Worm (Caenorhabditis elegans): Measurements from ENCODE around the gene sqv-3.

The sqv-3 gene

ce11 chrIII:9825073-9825828 is 45.1 kb upstream of the sqv-3 start, which contains the start of gene ZK632.9:
Gene ZK632.9 (minus strand): TSS chrIII:9825432.
- TF ChIP-seq nhr-10 (tag; optimal IDR thresholded peaks at IDR 0.05), result peak; percentile 7
- TF ChIP-seq unc-55 (GFP tag; optimal IDR thresholded peaks at IDR 0.05), result peak; percentile 11
- TF ChIP-seq nhr-129 (tag; optimal IDR thresholded peaks at IDR 0.05), result peak; percentile 32
- peak; percentile 35 for TF ChIP-seq fos-1 (tag; optimal IDR thresholded peaks at IDR 0.05)
- TF ChIP-seq skn-1 (tag; optimal IDR thresholded peaks at IDR 0.05), result peak; percentile 34
- peak; percentile 8 for TF ChIP-seq nhr-21 (tag; optimal IDR thresholded peaks at IDR 0.05)
- TF ChIP-seq elt-1 (tag; optimal IDR thresholded peaks at IDR 0.05), result no peak
- no peak for TF ChIP-seq ceh-82 (tag; optimal IDR thresholded peaks at IDR 0.05)
- TF ChIP-seq Y55F3AM.14 (GFP tag; optimal IDR thresholded peaks at IDR 0.05), result peak; percentile 9

DNA sequence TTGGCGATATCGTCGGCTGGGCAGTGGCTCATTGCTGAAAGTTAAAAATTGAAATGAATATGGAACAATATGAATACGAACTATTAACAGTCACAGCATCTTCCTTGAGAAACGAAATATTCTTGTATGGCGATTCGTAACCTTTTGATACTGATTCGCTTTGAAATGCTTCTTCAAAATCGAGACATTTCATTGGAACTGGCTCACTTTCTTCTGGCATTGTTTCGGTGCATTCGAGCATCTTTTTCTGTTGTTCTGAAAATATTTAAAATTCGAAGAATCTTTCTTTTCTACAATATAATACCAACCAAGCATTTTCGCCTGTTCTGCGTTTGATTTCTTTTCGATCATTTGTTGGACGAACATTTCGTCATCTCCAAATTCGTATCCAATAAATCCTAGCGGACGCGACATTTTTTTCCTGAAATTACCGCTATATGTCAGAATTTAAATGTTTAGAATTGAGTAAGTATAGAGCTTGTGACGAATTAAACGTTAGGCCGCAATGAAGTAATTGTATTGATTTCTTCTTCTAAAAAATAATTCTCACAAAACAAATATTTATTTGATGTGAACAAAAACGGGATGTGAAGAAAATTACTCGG is 44.3 kb upstream of the sqv-3 start, which contains the start of gene lin-52:
TSS of gene lin-52 (minus strand) at position 421 of the 605 bp plus-strand sequence.
- no peak for TF ChIP-seq R02D3.7 (tag; optimal IDR thresholded peaks at IDR 0.05)
- peak; percentile 11 for TF ChIP-seq lin-13 (GFP tag; optimal IDR thresholded peaks at IDR 0.05)
- TF ChIP-seq sma-3 (GFP tag; optimal IDR thresholded peaks at IDR 0.05), result peak; percentile 40
- TF ChIP-seq ztf-4 (tag; optimal IDR thresholded peaks at IDR 0.05), result peak; percentile 78
- TF ChIP-seq nhr-25 (tag; optimal IDR thresholded peaks at IDR 0.05), result peak; percentile 2
- TF ChIP-seq lsy-2 (tag; optimal IDR thresholded peaks at IDR 0.05), result peak in 1 of 2 experiments; percentile 32
- peak; percentile 67 for TF ChIP-seq ama-1 (optimal IDR thresholded peaks at IDR 0.05)
- peak; percentile 18 for TF ChIP-seq crh-2 (tag; optimal IDR thresholded peaks at IDR 0.05)
- no peak for TF ChIP-seq elt-1 (tag; optimal IDR thresholded peaks at IDR 0.05)
- no peak for TF ChIP-seq ZK546.5 (tag; optimal IDR thresholded peaks at IDR 0.05)

DNA sequence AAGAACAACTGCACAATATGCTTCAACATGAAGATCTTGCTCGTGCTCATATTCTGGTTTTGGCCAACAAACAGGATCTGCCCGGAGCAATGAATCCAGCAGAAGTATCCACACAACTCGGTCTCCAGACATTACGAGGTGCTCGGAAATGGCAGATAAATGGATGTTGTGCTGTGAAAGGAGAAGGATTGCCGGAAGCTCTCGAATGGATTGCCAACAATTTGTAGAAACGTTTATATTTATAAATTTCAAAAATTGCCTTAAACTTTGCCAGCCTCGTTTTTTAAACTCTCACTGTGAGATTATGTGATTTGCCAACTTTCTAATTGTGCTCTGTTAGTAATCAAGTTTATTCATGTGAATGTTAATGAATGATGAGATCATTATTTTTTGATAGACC is 43.6 kb upstream of the sqv-3 start:
- TF ChIP-seq ceh-82 (tag; optimal IDR thresholded peaks at IDR 0.05), result no peak
- no peak for TF ChIP-seq unc-55 (GFP tag; optimal IDR thresholded peaks at IDR 0.05)
- no peak for TF ChIP-seq ZK546.5 (tag; optimal IDR thresholded peaks at IDR 0.05)
- no peak for TF ChIP-seq R02D3.7 (tag; optimal IDR thresholded peaks at IDR 0.05)
- TF ChIP-seq ztf-1 (GFP tag; conservative IDR thresholded peaks at IDR 0.05), result no peak
- TF ChIP-seq lsy-2 (tag; optimal IDR thresholded peaks at IDR 0.05), result no peak
- no peak for TF ChIP-seq nhr-129 (tag; optimal IDR thresholded peaks at IDR 0.05)
- TF ChIP-seq ztf-11 (tag; optimal IDR thresholded peaks at IDR 0.05), result no peak
- no peak for TF ChIP-seq ceh-16 (tag; optimal IDR thresholded peaks at IDR 0.05)
- no peak for TF ChIP-seq nhr-77 (tag; optimal IDR thresholded peaks at IDR 0.05)
- TF ChIP-seq mab-5 (tag; optimal IDR thresholded peaks at IDR 0.05), result no peak
- no peak for TF ChIP-seq unc-62 (GFP tag; optimal IDR thresholded peaks at IDR 0.05)
- no peak for TF ChIP-seq nhr-237 (tag; optimal IDR thresholded peaks at IDR 0.05)
- TF ChIP-seq nhr-12 (tag; optimal IDR thresholded peaks at IDR 0.05), result no peak
- TF ChIP-seq sma-9 (GFP tag; optimal IDR thresholded peaks at IDR 0.05), result no peak
- TF ChIP-seq sma-9 (tag; optimal IDR thresholded peaks at IDR 0.05), result no peak

DNA sequence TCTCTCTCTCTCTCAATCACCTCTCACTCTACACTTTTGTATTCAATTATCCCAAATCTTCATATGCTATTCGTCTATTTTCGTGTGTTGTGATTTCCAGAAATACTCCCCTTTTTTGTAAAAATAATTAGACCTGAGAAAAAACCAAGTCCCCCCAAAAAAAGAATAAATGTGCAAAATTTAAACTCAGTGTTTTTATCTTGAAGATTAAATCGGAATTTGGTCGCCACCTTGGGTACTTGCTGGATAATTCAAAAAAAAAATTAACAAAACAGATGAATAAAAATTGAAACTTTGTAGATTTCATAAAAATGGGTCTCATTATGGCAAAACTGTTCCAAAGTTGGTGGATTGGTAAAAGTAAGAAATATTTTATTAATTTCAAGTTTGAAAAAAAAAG is 42.8 kb upstream of the sqv-3 start, which contains the start of gene arl-5:
TSS of gene arl-5 (plus strand) at position 301 of the 400 bp plus-strand sequence.
- no peak for TF ChIP-seq lin-13 (GFP tag; optimal IDR thresholded peaks at IDR 0.05)
- TF ChIP-seq zag-1 (tag; optimal IDR thresholded peaks at IDR 0.05), result no peak

- TF ChIP-seq sem-4 (tag; optimal IDR thresholded peaks at IDR 0.05) (peak; percentile 71), F13H6.1 (tag; optimal IDR thresholded peaks at IDR 0.05) (peak; percentile 55), fos-1 (tag; optimal IDR thresholded peaks at IDR 0.05) (peak; percentile 12), mbf-1 (tag; optimal IDR thresholded peaks at IDR 0.05) (no peak), lsy-2 (tag; optimal IDR thresholded peaks at IDR 0.05) (peak; percentile 42 to 75), crh-2 (tag; optimal IDR thresholded peaks at IDR 0.05) (peak; percentile 53), sma-9 (GFP tag; optimal IDR thresholded peaks at IDR 0.05) (peak; percentile 42), sma-9 (tag; optimal IDR thresholded peaks at IDR 0.05) (no peak), nhr-25 (tag; optimal IDR thresholded peaks at IDR 0.05) (peak; percentile 67), nhr-21 (tag; optimal IDR thresholded peaks at IDR 0.05) (peak; percentile 48), unc-62 (GFP tag; optimal IDR thresholded peaks at IDR 0.05) (no peak), blmp-1 (tag; optimal IDR thresholded peaks at IDR 0.05; ENCODE audit: insufficient read depth) (peak; percentile 4), ztf-1 (GFP tag; conservative IDR thresholded peaks at IDR 0.05) (no peak), lin-13 (GFP tag; optimal IDR thresholded peaks at IDR 0.05) (peak; percentile 51), gmeb-1 (tag; optimal IDR thresholded peaks at IDR 0.05) (peak; percentile 65), skn-1 (tag; optimal IDR thresholded peaks at IDR 0.05) (no peak), egl-27 (tag; optimal IDR thresholded peaks at IDR 0.05) (no peak), ztf-4 (tag; optimal IDR thresholded peaks at IDR 0.05) (peak; percentile 0), lin-11 (tag; optimal IDR thresholded peaks at IDR 0.05) (peak; percentile 41), nhr-129 (tag; optimal IDR thresholded peaks at IDR 0.05) (peak; percentile 91), mab-5 (tag; optimal IDR thresholded peaks at IDR 0.05) (no peak), peb-1 (tag; optimal IDR thresholded peaks at IDR 0.05) (no peak), C34F6.9 (tag; optimal IDR thresholded peaks at IDR 0.05) (peak; percentile 82), ztf-11 (tag; optimal IDR thresholded peaks at IDR 0.05) (no peak), nhr-6 (tag; optimal IDR thresholded peaks at IDR 0.05) (no peak), mdl-1 (tag; optimal IDR thresholded peaks at IDR 0.05) (peak in 1 of 2 experiments; percentile 79), ama-1 (optimal IDR thresholded peaks at IDR 0.05) (no peak), Y55F3AM.14 (GFP tag; optimal IDR thresholded peaks at IDR 0.05) (no peak), unc-55 (GFP tag; optimal IDR thresholded peaks at IDR 0.05) (peak; percentile 56), sma-3 (GFP tag; optimal IDR thresholded peaks at IDR 0.05) (peak; percentile 72)
Observed at ce11 chrIII:9818763-9819162, 38.6 kb upstream of the sqv-3 start, which contains the start of gene panl-3. Gene panl-3 (plus strand): TSS chrIII:9819056.
